Worm (Caenorhabditis elegans): Measurements from ENCODE around the gene mrpl-44.

DNA sequence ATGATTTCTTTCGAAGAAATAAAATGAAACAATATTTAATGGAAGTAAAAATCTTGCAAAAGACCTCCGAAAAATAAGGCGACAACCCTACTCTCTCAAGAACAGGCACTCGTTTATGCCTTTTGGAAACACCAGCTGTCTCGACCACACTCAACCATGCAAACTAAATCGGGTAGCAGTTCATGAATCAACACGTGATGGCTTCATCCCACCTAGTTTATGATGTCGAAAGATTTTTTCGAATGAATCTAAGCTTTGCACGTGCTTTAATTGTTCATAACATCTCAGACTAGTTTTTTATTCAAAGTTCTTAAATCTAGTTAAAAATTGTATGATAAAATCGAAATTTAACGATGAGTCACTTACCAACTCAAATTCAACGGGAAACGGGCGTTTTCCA lies 35.9 kb downstream of the mrpl-44 start:
- TF ChIP-seq sea-2 (GFP tag; IDR thresholded peaks at IDR 0.05) (no peak), lsl-1 (GFP tag; optimal IDR thresholded peaks at IDR 0.05) (no peak), Y56A3A.18 (GFP tag; IDR thresholded peaks at IDR 0.05) (no peak), zfh-2 (GFP tag; conservative IDR thresholded peaks at IDR 0.05) (no peak), nhr-27 (tag; optimal IDR thresholded peaks at IDR 0.05) (no peak), F49E8.2 (tag; optimal IDR thresholded peaks at IDR 0.05; ENCODE audit: insufficient read depth) (no peak), C06A6.2 (GFP tag; conservative IDR thresholded peaks at IDR 0.05) (no peak)

All from whole organism, young adult.